Worm (Caenorhabditis elegans) whole organism, L4 larva: ENCODE data around the gene tbc-19.

Source experiments
- F37D6.2 ChIP-seq: sonication (generic microtip); optimal IDR thresholded peaks from 2 replicates; lab custom pipeline; 2016; ENCODE audit warnings: mild to moderate bottlenecking, missing genetic modification characterization, missing compliant biosample characterization
- T26A8.4 ChIP-seq: fragments of 200-800 bp; sonication (Bioruptor generic); IDR thresholded peaks from 2 replicates; pipeline ENCODE4 v1.3.6; 2022; ENCODE audit warnings: missing genetic modification characterization, missing compliant biosample characterization
- Y48G9A.11 ChIP-seq: fragments of 200-800 bp; sonication (Bioruptor generic); IDR thresholded peaks from 2 replicates; pipeline ENCODE4 v1.3.6; 2022; ENCODE audit warnings: missing genetic modification reagents, missing genetic modification characterization, missing compliant biosample characterization
- Y5F2A.4 ChIP-seq: fragments of 200-800 bp; sonication (Bioruptor generic); optimal IDR thresholded peaks from 2 replicates; lab custom pipeline; 2018; ENCODE audit warnings: mild to moderate bottlenecking, missing genetic modification characterization, missing compliant biosample characterization
- ZK337.2 ChIP-seq: fragments of 200-800 bp; sonication (Bioruptor generic); IDR thresholded peaks from 2 replicates; pipeline ENCODE4 v1.3.6; 2022; ENCODE audit warnings: missing genetic modification reagents, missing genetic modification characterization, missing compliant biosample characterization
- ama-1 ChIP-seq: fragments of 150-350 bp; optimal IDR thresholded peaks from 2 replicates; lab custom pipeline; 2014; ENCODE audit warnings: inconsistent platforms, mixed read lengths
- ceh-32 ChIP-seq: sonication (generic microtip); optimal IDR thresholded peaks from 2 replicates; lab custom pipeline; 2016; ENCODE audit warnings: mild to moderate bottlenecking, missing genetic modification characterization, missing compliant biosample characterization; ENCODE audit not compliant: poor library complexity
- ceh-82 ChIP-seq: sonication (generic microtip); optimal IDR thresholded peaks from 2 replicates; lab custom pipeline; 2017; ENCODE audit warnings: missing biosample characterization, missing genetic modification characterization
- ces-1 ChIP-seq: fragments of 150-350 bp; sonication (generic microtip); optimal IDR thresholded peaks from 4 replicates; lab custom pipeline; 2014; ENCODE audit warnings: missing biosample characterization, missing genetic modification reagents, missing genetic modification characterization
- cey-2 ChIP-seq: sonication (generic microtip); optimal IDR thresholded peaks from 3 replicates; lab custom pipeline; 2017; ENCODE audit warnings: missing genetic modification characterization, mild to moderate bottlenecking, missing compliant biosample characterization, antibody characterized with exemption, borderline replicate concordance; ENCODE audit not compliant: insufficient read depth
- ctbp-1 ChIP-seq: fragments of 200-800 bp; sonication (Bioruptor generic); IDR thresholded peaks from 2 replicates; pipeline ENCODE4 v1.3.6; 2022; ENCODE audit warnings: missing genetic modification reagents, missing genetic modification characterization, missing compliant biosample characterization
- daf-12 ChIP-seq: fragments of 150-350 bp; optimal IDR thresholded peaks from 2 replicates; lab custom pipeline; 2014; ENCODE audit warnings: missing biosample characterization, missing genetic modification reagents, missing genetic modification characterization
- daf-16 ChIP-seq, 3 experiments: sonication (generic microtip); optimal IDR thresholded peaks; 2 replicates each; lab custom pipeline; 2016 to 2017; ENCODE audit warnings: missing genetic modification characterization in 3 of 3, missing genetic modification reagents in 3 of 3, mild to moderate bottlenecking in 2 of 3, missing compliant biosample characterization in 2 of 3, missing biosample characterization in 1 of 3, moderate library complexity in 1 of 3
- daf-19 ChIP-seq: fragments of 200-800 bp; sonication (Bioruptor generic); conservative IDR thresholded peaks from 2 replicates; pipeline ENCODE4 v1.3.6; 2022; ENCODE audit warnings: missing genetic modification characterization, missing compliant biosample characterization
- daf-8 ChIP-seq: fragments of 200-800 bp; sonication (Bioruptor generic); IDR thresholded peaks from 2 replicates; pipeline ENCODE4 v1.3.6; 2022; ENCODE audit warnings: missing genetic modification characterization, missing compliant biosample characterization
- dmd-6 ChIP-seq: fragments of 200-800 bp; sonication (Bioruptor generic); IDR thresholded peaks from 2 replicates; pipeline ENCODE4 v1.3.6; 2022; ENCODE audit warnings: missing genetic modification reagents, missing genetic modification characterization, missing compliant biosample characterization
- dmd-8 ChIP-seq: fragments of 200-800 bp; sonication (Bioruptor generic); IDR thresholded peaks from 2 replicates; pipeline ENCODE4 v1.3.6; 2022; ENCODE audit warnings: missing genetic modification characterization, missing compliant biosample characterization
- duxl-1 ChIP-seq: sonication (generic microtip); optimal IDR thresholded peaks from 2 replicates; lab custom pipeline; 2016; ENCODE audit warnings: mild to moderate bottlenecking, missing genetic modification characterization, moderate library complexity, missing compliant biosample characterization; ENCODE audit not compliant: poor library complexity
- dve-1 ChIP-seq: sonication (generic microtip); optimal IDR thresholded peaks from 2 replicates; lab custom pipeline; 2017; ENCODE audit warnings: antibody characterized with exemption, mild to moderate bottlenecking, missing genetic modification characterization, missing compliant biosample characterization; ENCODE audit not compliant: insufficient read depth
- egl-43 ChIP-seq: fragments of 200-800 bp; sonication (Bioruptor generic); IDR thresholded peaks from 2 replicates; pipeline ENCODE4 v1.3.6; 2022; ENCODE audit warnings: missing genetic modification reagents, missing genetic modification characterization, missing compliant biosample characterization
- fkh-10 ChIP-seq: fragments of 150-350 bp; optimal IDR thresholded peaks from 2 replicates; lab custom pipeline; 2014; ENCODE audit warnings: missing biosample characterization, missing genetic modification reagents, missing genetic modification characterization
- fos-1 ChIP-seq: fragments of 150-350 bp; optimal IDR thresholded peaks from 2 replicates; lab custom pipeline; 2014; ENCODE audit warnings: missing biosample characterization, missing genetic modification characterization
- hlh-30 ChIP-seq: sonication (generic microtip); optimal IDR thresholded peaks from 2 replicates; lab custom pipeline; 2017; ENCODE audit warnings: antibody characterized with exemption, mild to moderate bottlenecking, missing genetic modification characterization, missing compliant biosample characterization; ENCODE audit not compliant: insufficient read depth
- hmg-1.1 ChIP-seq: fragments of 200-800 bp; sonication (Bioruptor generic); IDR thresholded peaks from 2 replicates; pipeline ENCODE4 v1.3.6; 2022; ENCODE audit warnings: missing genetic modification reagents, missing genetic modification characterization, missing compliant biosample characterization
- lim-7 ChIP-seq: fragments of 200-800 bp; sonication (Bioruptor generic); IDR thresholded peaks from 2 replicates; pipeline ENCODE4 v1.3.6; 2022; ENCODE audit warnings: missing genetic modification characterization, missing compliant biosample characterization
- lin-15B ChIP-seq: fragments of 150-350 bp; sonication (generic microtip); optimal IDR thresholded peaks from 3 replicates; lab custom pipeline; 2014; ENCODE audit warnings: missing biosample characterization, missing genetic modification characterization
- lin-29 ChIP-seq: fragments of 200-800 bp; sonication (Bioruptor generic); IDR thresholded peaks from 2 replicates; pipeline ENCODE4 v1.3.6; 2022; ENCODE audit warnings: missing genetic modification reagents, missing genetic modification characterization, missing compliant biosample characterization
- lin-38 ChIP-seq: fragments of 200-800 bp; sonication (Bioruptor generic); IDR thresholded peaks from 2 replicates; pipeline ENCODE4 v1.3.6; 2022; ENCODE audit warnings: missing genetic modification reagents, missing genetic modification characterization, missing compliant biosample characterization
- lin-39 ChIP-seq: fragments of 150-350 bp; optimal IDR thresholded peaks from 2 replicates; lab custom pipeline; 2014; ENCODE audit warnings: missing biosample characterization, missing genetic modification reagents, missing genetic modification characterization
- lir-3 ChIP-seq: sonication (generic microtip); optimal IDR thresholded peaks from 2 replicates; lab custom pipeline; 2016; ENCODE audit warnings: mild to moderate bottlenecking, missing genetic modification characterization, missing compliant biosample characterization
- madf-9 ChIP-seq: fragments of 200-800 bp; sonication (Bioruptor generic); conservative IDR thresholded peaks from 2 replicates; pipeline ENCODE4 v1.3.6; 2022; ENCODE audit warnings: missing genetic modification reagents, missing genetic modification characterization, missing compliant biosample characterization
- mdl-1 ChIP-seq, 2 experiments: fragments of 150-350 bp in 1 of 2; sonication (generic microtip) in 1 of 2; optimal IDR thresholded peaks; 2 replicates each; lab custom pipeline; 2014 to 2017; ENCODE audit warnings: missing biosample characterization in 2 of 2, missing genetic modification characterization in 2 of 2
- mes-2 ChIP-seq: sonication (generic microtip); optimal IDR thresholded peaks from 2 replicates; lab custom pipeline; 2016; ENCODE audit warnings: missing genotype, mild to moderate bottlenecking, missing genetic modification characterization, missing compliant biosample characterization; ENCODE audit not compliant: poor library complexity, severe bottlenecking
- nhr-102 ChIP-seq: sonication (generic microtip); optimal IDR thresholded peaks from 2 replicates; lab custom pipeline; 2016; ENCODE audit warnings: mild to moderate bottlenecking, missing genetic modification characterization, moderate library complexity, missing compliant biosample characterization
- nhr-111 ChIP-seq: fragments of 200-800 bp; sonication (Bioruptor generic); optimal IDR thresholded peaks from 2 replicates; lab custom pipeline; 2018; ENCODE audit warnings: mild to moderate bottlenecking, missing genetic modification characterization, missing compliant biosample characterization
- nhr-25 ChIP-seq: sonication (generic microtip); optimal IDR thresholded peaks from 2 replicates; lab custom pipeline; 2017; ENCODE audit warnings: missing genetic modification characterization, mild to moderate bottlenecking, missing compliant biosample characterization, antibody characterized with exemption, moderate library complexity, borderline replicate concordance; ENCODE audit not compliant: insufficient read depth
- nhr-6 ChIP-seq: fragments of 150-350 bp; optimal IDR thresholded peaks from 2 replicates; lab custom pipeline; 2014; ENCODE audit warnings: missing biosample characterization, missing genetic modification characterization
- nhr-76 ChIP-seq: fragments of 150-350 bp; optimal IDR thresholded peaks from 2 replicates; lab custom pipeline; 2014; ENCODE audit warnings: missing biosample characterization, missing genetic modification characterization
- pqm-1 ChIP-seq: sonication (generic microtip); optimal IDR thresholded peaks from 2 replicates; lab custom pipeline; 2017; ENCODE audit warnings: missing biosample characterization, missing genetic modification characterization
- saeg-2 ChIP-seq: fragments of 200-800 bp; sonication (Bioruptor generic); IDR thresholded peaks from 2 replicates; pipeline ENCODE4 v1.3.6; 2022; ENCODE audit warnings: missing genetic modification reagents, missing genetic modification characterization, missing compliant biosample characterization
- sdz-12 ChIP-seq: fragments of 200-800 bp; sonication (Bioruptor generic); optimal IDR thresholded peaks from 2 replicates; lab custom pipeline; 2018; ENCODE audit warnings: mild to moderate bottlenecking, missing genetic modification characterization, missing compliant biosample characterization
- snpc-1.2 ChIP-seq: fragments of 200-800 bp; sonication (Bioruptor generic); IDR thresholded peaks from 2 replicates; pipeline ENCODE4 v1.3.6; 2022; ENCODE audit warnings: missing genetic modification reagents, missing genetic modification characterization, missing compliant biosample characterization
- snpc-4 ChIP-seq: fragments of 150-350 bp; optimal IDR thresholded peaks from 2 replicates; lab custom pipeline; 2014; ENCODE audit warnings: missing biosample characterization, missing genetic modification characterization
- spr-1 ChIP-seq: sonication (generic microtip); optimal IDR thresholded peaks from 2 replicates; lab custom pipeline; 2016; ENCODE audit warnings: mild to moderate bottlenecking, missing genetic modification characterization, missing compliant biosample characterization
- tag-97 ChIP-seq: fragments of 200-800 bp; sonication (Bioruptor generic); IDR thresholded peaks from 2 replicates; pipeline ENCODE4 v1.3.6; 2022; ENCODE audit warnings: missing genetic modification characterization, missing compliant biosample characterization
- unc-62 ChIP-seq, 3 experiments: fragments of 150-350 bp in 1 of 3; sonication (generic microtip); optimal IDR thresholded peaks in 2 of 3; peaks in 1 of 3; 1 replicate in 1 of 3; 2 replicates in 2 of 3; lab custom pipeline; 2014 to 2017; ENCODE audit warnings: missing biosample characterization in 3 of 3, missing genetic modification characterization in 3 of 3, missing genetic modification reagents in 3 of 3, missing genotype in 1 of 3
- vab-7 ChIP-seq: fragments of 200-800 bp; sonication (Bioruptor generic); IDR thresholded peaks from 2 replicates; pipeline ENCODE4 v1.3.6; 2022; ENCODE audit warnings: missing genetic modification reagents, missing genetic modification characterization, missing compliant biosample characterization
- zag-1 ChIP-seq: fragments of 150-350 bp; optimal IDR thresholded peaks from 2 replicates; lab custom pipeline; 2014; ENCODE audit warnings: missing biosample characterization, missing genetic modification characterization
- zip-2 ChIP-seq: fragments of 150-350 bp; optimal IDR thresholded peaks from 2 replicates; lab custom pipeline; 2014; ENCODE audit warnings: missing biosample characterization, missing genetic modification characterization

tbc-19 gene

DNA sequence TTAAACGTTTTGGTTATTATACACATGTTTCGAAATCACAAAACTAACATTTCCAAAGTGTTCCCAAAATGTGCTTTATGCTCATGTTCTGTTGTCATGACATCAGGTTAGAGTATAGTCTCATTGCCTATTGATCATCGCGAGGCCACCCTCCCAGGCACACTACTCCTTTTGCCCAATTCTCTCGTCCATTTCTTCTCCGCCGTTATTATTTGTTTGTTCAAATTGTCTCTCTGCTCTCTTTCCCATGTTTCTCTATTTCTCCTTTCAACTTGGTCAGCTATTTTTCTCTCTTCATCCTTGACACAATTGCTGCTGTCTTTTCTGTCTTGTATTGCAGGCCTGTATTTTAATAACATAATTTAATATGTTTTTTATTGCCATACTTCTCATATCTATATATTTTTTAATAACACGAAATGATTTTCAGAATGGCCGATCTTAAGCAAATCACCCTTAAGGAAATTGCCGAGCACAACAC is 10.8 kb downstream of the tbc-19 start, which contains the start of gene cytb-5.1 (continued):
- no peak for TF ChIP-seq Y5F2A.4 (GFP tag; lab: Kevin White, UChicago)
- TF ChIP-seq dmd-6 (GFP tag; lab: Robert Waterston, UW), result peak; percentile 58
- TF ChIP-seq ama-1, result no peak
- TF ChIP-seq lin-39 (tag; lab: Kevin White, UChicago), result no peak
- TF ChIP-seq mdl-1 (tag; optimal IDR thresholded peaks at IDR 0.05; lab: Kevin White, UChicago), result peak in 1 of 2 experiments; percentile 75
- no peak for TF ChIP-seq lin-15B (tag; lab: Kevin White, UChicago)
- TF ChIP-seq hlh-30 (tag; lab: Kevin White, UChicago), result peak; percentile 71
- no peak for TF ChIP-seq lim-7 (GFP tag; lab: Robert Waterston, UW)
- no peak for TF ChIP-seq T26A8.4
- TF ChIP-seq pqm-1 (tag; lab: Kevin White, UChicago), result peak; percentile 69
- no peak for TF ChIP-seq ceh-32 (tag; lab: Kevin White, UChicago)
- no peak for TF ChIP-seq spr-1 (tag; lab: Kevin White, UChicago)
- TF ChIP-seq vab-7, result no peak
- no peak for TF ChIP-seq duxl-1 (tag; lab: Kevin White, UChicago)
- TF ChIP-seq F37D6.2 (tag; lab: Kevin White, UChicago), result no peak
- TF ChIP-seq dmd-8 (GFP tag; lab: Robert Waterston, UW), result no peak
- no peak for TF ChIP-seq ces-1 (GFP tag; lab: Kevin White, UChicago)
- peak; percentile 67 for TF ChIP-seq nhr-6 (tag; lab: Kevin White, UChicago)
- peak; percentile 4 for TF ChIP-seq nhr-25
- no peak for TF ChIP-seq nhr-111 (GFP tag; lab: Kevin White, UChicago)
- no peak for TF ChIP-seq zip-2
- TF ChIP-seq ceh-82 (tag; lab: Kevin White, UChicago), result no peak
- TF ChIP-seq snpc-1.2 (GFP tag; lab: Robert Waterston, UW), result no peak
- TF ChIP-seq ZK337.2 (GFP tag; lab: Robert Waterston, UW), result no peak
- TF ChIP-seq nhr-76 (tag; lab: Kevin White, UChicago), result no peak
- peak; percentile 30 for TF ChIP-seq mes-2 (tag; lab: Kevin White, UChicago)
- TF ChIP-seq dve-1, result peak; percentile 68
- TF ChIP-seq unc-62 (GFP tag; optimal IDR thresholded peaks at IDR 0.05 in 1 of 2; lab: Kevin White, UChicago), result peak in 1 of 2 experiments; percentile 70
- TF ChIP-seq unc-62 (tag; optimal IDR thresholded peaks at IDR 0.05; lab: Kevin White, UChicago), result no peak
- no peak for TF ChIP-seq daf-19 (GFP tag; lab: Robert Waterston, UW)
- no peak for TF ChIP-seq Y48G9A.11 (GFP tag; lab: Robert Waterston, UW)
- no peak for TF ChIP-seq fkh-10 (GFP tag; lab: Kevin White, UChicago)
- TF ChIP-seq lir-3 (tag; lab: Kevin White, UChicago), result no peak
- peak; percentile 84 for TF ChIP-seq nhr-102 (tag; lab: Kevin White, UChicago)
- no peak for TF ChIP-seq madf-9 (GFP tag; lab: Robert Waterston, UW)
- no peak for TF ChIP-seq egl-43 (GFP tag; lab: Robert Waterston, UW)
- no peak for TF ChIP-seq ctbp-1 (GFP tag; lab: Robert Waterston, UW)
- TF ChIP-seq daf-8 (GFP tag; lab: Robert Waterston, UW), result no peak
- TF ChIP-seq snpc-4 (tag; lab: Kevin White, UChicago), result no peak
- peak; percentile 54; the same call in 1 of the 2 replicates for TF ChIP-seq hmg-1.1 (GFP tag; lab: Robert Waterston, UW)
- no peak for TF ChIP-seq lin-38 (GFP tag; lab: Robert Waterston, UW)
- TF ChIP-seq fos-1 (tag; lab: Kevin White, UChicago), result no peak
- TF ChIP-seq daf-12, result no peak
- TF ChIP-seq zag-1 (tag; lab: Kevin White, UChicago), result no peak
- TF ChIP-seq cey-2, result no peak
- TF ChIP-seq sdz-12 (GFP tag; lab: Kevin White, UChicago), result no peak
- no peak for TF ChIP-seq saeg-2
- TF ChIP-seq lin-29, result no peak
- no peak for TF ChIP-seq tag-97 (GFP tag; lab: Robert Waterston, UW)
- TF ChIP-seq daf-16 (GFP tag; optimal IDR thresholded peaks at IDR 0.05; lab: Kevin White, UChicago), result peak in 1 of 2 experiments; percentile 7
- peak; percentile 86 for TF ChIP-seq daf-16 (tag; optimal IDR thresholded peaks at IDR 0.05; lab: Kevin White, UChicago)
